Worm (Caenorhabditis elegans): ENCODE measurements around the gene C48B4.12.

Gene C48B4.12

ce11 chrIII:9621840-9622525, 24.8 kb downstream of the C48B4.12 start:
- no peak for TF ChIP-seq dao-5 (tag; optimal IDR thresholded peaks at IDR 0.05)
- no peak for TF ChIP-seq him-1 (tag; optimal IDR thresholded peaks at IDR 0.05)
- no peak for TF ChIP-seq W03F9.2 (tag; optimal IDR thresholded peaks at IDR 0.05)

DNA sequence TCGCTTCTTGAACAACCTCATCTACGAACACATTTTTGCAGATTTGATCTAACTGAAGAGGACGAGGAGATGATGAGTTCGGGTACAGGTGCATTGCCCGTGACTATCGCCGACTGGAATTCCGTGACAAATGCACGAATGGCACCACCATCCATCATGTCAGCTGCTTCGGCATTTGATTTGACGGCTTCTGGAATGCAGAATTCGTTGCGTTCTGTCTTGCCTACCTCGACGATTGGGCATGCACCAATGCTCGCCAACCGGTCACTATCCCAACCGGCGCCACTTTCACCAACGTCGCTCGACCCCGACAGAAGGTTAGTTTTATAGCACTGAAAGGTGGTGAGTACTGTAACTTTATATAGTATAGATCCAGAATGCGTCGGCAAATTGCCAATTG, 26.3 kb downstream of the C48B4.12 start:
- TF ChIP-seq dao-5 (tag; optimal IDR thresholded peaks at IDR 0.05): no peak
- no peak for TF ChIP-seq him-1 (tag; optimal IDR thresholded peaks at IDR 0.05)

ce11 chrIII:9626602-9627001, 29.5 kb downstream of the C48B4.12 start:
- TF ChIP-seq W03F9.2 (tag; optimal IDR thresholded peaks at IDR 0.05) (no peak), him-1 (tag; optimal IDR thresholded peaks at IDR 0.05) (no peak), dao-5 (tag; optimal IDR thresholded peaks at IDR 0.05) (no peak)

DNA sequence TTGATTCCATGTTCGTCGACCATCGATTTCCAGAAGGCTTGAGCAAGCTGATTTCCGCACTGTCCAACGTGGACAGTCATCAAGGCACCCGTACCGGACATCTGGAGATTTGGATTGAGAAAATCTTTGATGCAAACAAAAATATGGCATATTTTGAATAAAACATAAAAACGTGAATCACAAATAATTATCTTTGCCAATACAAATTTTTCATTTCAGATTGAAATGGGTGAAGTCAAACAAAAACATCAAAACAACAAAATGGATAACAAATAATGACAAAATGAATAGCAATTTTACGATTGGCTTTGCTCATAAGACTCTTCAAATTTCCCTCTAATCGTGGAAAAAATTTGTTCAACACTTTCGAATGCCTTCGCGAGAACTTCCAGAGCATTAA, 31.9 kb downstream of the C48B4.12 start, which contains the start of gene tbg-1:
TSS of gene tbg-1 (minus strand) at position 101 of the 400 bp plus-strand sequence.
- TF ChIP-seq him-1 (tag; optimal IDR thresholded peaks at IDR 0.05) (no peak), dao-5 (tag; optimal IDR thresholded peaks at IDR 0.05) (no peak), W03F9.2 (tag; optimal IDR thresholded peaks at IDR 0.05) (no peak)

ce11 chrIII:9629855-9630254, 32.7 kb downstream of the C48B4.12 start, which contains the start of gene rpac-19:
rpac-19 (minus strand) TSS chrIII:9629885.
- TF ChIP-seq him-1 (tag; optimal IDR thresholded peaks at IDR 0.05): no peak
- peak; percentile 74 for TF ChIP-seq W03F9.2 (tag; optimal IDR thresholded peaks at IDR 0.05)
- TF ChIP-seq dao-5 (tag; optimal IDR thresholded peaks at IDR 0.05): no peak

DNA sequence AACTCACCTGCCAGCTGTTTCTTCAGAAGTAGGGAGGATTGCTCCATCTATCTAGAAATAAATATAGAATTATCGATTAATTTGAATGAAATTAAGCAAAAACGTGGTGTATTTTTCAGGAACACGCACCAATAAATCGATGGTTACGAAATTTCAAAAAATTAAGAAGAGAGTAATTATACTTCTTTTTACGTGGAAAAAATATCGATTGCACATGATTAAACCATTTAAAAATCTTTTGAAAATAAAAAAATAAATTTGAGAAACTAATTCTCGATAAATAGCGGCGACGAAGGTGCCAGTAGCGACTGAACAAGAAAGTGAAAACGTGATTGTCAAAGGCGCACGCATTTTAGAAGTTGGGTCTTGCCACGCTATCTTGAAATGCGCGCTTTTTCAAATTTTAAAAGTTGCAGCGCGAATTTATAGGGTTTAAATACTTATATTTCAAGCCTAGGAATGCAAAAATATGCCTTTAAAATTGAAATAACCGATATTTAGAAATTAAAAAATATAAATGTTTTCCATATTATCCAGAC, 34.0 kb downstream of the C48B4.12 start, which contains the start of gene ubc-7:
TSS of gene ubc-7 (minus strand) at position 51 of the 539 bp plus-strand sequence.
- no peak for TF ChIP-seq dao-5 (tag; optimal IDR thresholded peaks at IDR 0.05)
- peak; percentile 79 for TF ChIP-seq W03F9.2 (tag; optimal IDR thresholded peaks at IDR 0.05)
- TF ChIP-seq him-1 (tag; optimal IDR thresholded peaks at IDR 0.05): no peak

DNA sequence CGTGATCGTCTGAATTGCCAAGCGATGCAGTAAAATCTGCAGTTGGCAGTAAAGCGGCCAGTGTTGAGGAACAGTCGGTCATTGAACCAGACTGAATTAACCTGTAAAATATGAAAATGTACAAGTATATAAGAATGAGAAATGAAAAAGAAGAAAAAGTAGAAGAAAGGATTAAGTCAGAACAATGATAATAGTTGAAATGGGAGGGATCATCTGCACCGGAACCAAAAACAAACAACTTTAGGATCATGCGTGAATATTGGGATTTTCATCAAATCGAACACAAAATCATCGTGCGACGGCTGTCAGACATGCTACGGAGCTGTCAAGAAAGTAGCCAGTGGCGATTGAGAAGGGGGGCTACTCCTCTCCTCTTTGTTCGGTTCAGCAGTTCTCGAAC, 39.9 kb downstream of the C48B4.12 start, which contains the start of gene gei-13:
TSS of gene gei-13 (minus strand) at position 101 of the 400 bp plus-strand sequence.
- no peak for TF ChIP-seq him-1 (tag; optimal IDR thresholded peaks at IDR 0.05)
- TF ChIP-seq W03F9.2 (tag; optimal IDR thresholded peaks at IDR 0.05): no peak
- TF ChIP-seq dao-5 (tag; optimal IDR thresholded peaks at IDR 0.05): no peak

- TF ChIP-seq him-1 (tag; optimal IDR thresholded peaks at IDR 0.05): no peak
- no peak for TF ChIP-seq W03F9.2 (tag; optimal IDR thresholded peaks at IDR 0.05)
- no peak for TF ChIP-seq dao-5 (tag; optimal IDR thresholded peaks at IDR 0.05)
Measured at ce11 chrIII:9638159-9638754, 41.1 kb downstream of the C48B4.12 start.

DNA sequence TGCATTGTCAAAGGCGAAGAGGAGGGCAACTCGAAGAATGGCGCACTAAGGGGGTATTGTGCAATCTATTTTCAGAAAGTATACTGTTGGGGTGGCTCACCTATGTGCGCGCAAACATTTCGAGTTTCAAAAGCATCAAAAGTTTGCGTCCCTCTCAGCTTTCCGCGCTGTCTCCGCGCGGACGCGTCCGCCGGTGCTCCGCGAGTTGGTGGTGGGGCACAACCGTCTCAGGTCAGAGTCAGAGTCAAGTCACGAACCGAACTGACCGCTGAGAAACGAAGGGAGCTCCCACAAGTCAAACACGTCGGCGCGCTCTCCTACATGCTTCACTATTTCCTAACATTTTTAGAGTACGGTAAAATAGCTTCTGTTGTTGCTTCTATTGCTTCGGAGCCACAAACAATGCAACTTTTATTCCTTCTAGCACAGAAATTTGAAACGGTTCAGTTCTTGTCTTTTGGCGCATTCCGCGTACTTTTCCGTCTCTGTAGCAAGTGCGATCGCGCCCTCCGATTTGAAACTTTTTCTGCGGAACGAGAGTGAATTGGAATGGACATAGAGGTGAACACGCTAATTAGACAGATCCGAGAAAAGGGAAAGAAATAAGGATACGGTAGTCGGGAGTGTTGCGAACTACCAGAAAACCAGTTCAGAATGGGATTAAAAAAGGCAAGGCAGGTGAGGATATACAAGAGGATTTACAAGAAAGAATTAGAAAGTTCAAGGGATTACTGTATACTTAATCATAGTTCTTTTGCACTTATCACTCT, 42.3 kb downstream of the C48B4.12 start:
- TF ChIP-seq him-1 (tag; optimal IDR thresholded peaks at IDR 0.05) (no peak), W03F9.2 (tag; optimal IDR thresholded peaks at IDR 0.05) (no peak), dao-5 (tag; optimal IDR thresholded peaks at IDR 0.05) (no peak)

ce11 chrIII:9642110-9642509, 45.0 kb downstream of the C48B4.12 start:
- TF ChIP-seq dao-5 (tag; optimal IDR thresholded peaks at IDR 0.05): no peak
- no peak for TF ChIP-seq W03F9.2 (tag; optimal IDR thresholded peaks at IDR 0.05)
- TF ChIP-seq him-1 (tag; optimal IDR thresholded peaks at IDR 0.05): no peak

- no peak for TF ChIP-seq him-1 (tag; optimal IDR thresholded peaks at IDR 0.05)
- TF ChIP-seq dao-5 (tag; optimal IDR thresholded peaks at IDR 0.05): no peak
- no peak for TF ChIP-seq W03F9.2 (tag; optimal IDR thresholded peaks at IDR 0.05)
Measured at ce11 chrIII:9645099-9645498, 48.0 kb downstream of the C48B4.12 start.

ce11 chrIII:9646440-9647021, 49.4 kb downstream of the C48B4.12 start:
- TF ChIP-seq dao-5 (tag; optimal IDR thresholded peaks at IDR 0.05) (no peak), W03F9.2 (tag; optimal IDR thresholded peaks at IDR 0.05) (no peak), him-1 (tag; optimal IDR thresholded peaks at IDR 0.05) (no peak)
